Worm (Caenorhabditis elegans) whole organism, L3 larva: ENCODE data around the gene C17F4.7.

Source experiments
- R02D3.7 ChIP-seq: fragments of 150-350 bp; optimal IDR thresholded peaks from 2 replicates; lab custom pipeline; 2014; ENCODE audit warnings: missing biosample characterization, missing genetic modification characterization
- aly-2 ChIP-seq: fragments of 150-350 bp; optimal IDR thresholded peaks from 2 replicates; lab custom pipeline; 2014; ENCODE audit warnings: missing biosample characterization, missing genetic modification characterization
- ceh-82 ChIP-seq: fragments of 150-350 bp; optimal IDR thresholded peaks from 2 replicates; lab custom pipeline; 2014; ENCODE audit warnings: missing biosample characterization, missing genetic modification characterization
- mdl-1 ChIP-seq: fragments of 150-350 bp; optimal IDR thresholded peaks from 2 replicates; lab custom pipeline; 2014; ENCODE audit warnings: missing biosample characterization, missing genetic modification characterization
- nhr-67 ChIP-seq: fragments of 150-350 bp; optimal IDR thresholded peaks from 2 replicates; lab custom pipeline; 2014; ENCODE audit warnings: missing biosample characterization, missing genetic modification characterization
- nhr-77 ChIP-seq: fragments of 150-350 bp; optimal IDR thresholded peaks from 2 replicates; lab custom pipeline; 2014; ENCODE audit warnings: missing biosample characterization, missing genetic modification characterization
- skn-1 ChIP-seq: fragments of 150-350 bp; optimal IDR thresholded peaks from 2 replicates; lab custom pipeline; 2014; ENCODE audit warnings: missing biosample characterization, missing genetic modification characterization
- snpc-4 ChIP-seq: fragments of 150-350 bp; optimal IDR thresholded peaks from 2 replicates; lab custom pipeline; 2014; ENCODE audit warnings: missing biosample characterization, missing genetic modification characterization
- zag-1 ChIP-seq: fragments of 150-350 bp; optimal IDR thresholded peaks from 2 replicates; lab custom pipeline; 2014; ENCODE audit warnings: missing biosample characterization, missing genetic modification characterization

ce11 chrII:3249406-3249805 is 3.6 kb upstream of the C17F4.7 start, which contains the start of gene clec-124:
- TF ChIP-seq nhr-67 (tag; lab: Kevin White, UChicago), result no peak
- no peak for TF ChIP-seq snpc-4 (tag; lab: Kevin White, UChicago)
- no peak for TF ChIP-seq ceh-82 (tag; lab: Kevin White, UChicago)
- no peak for TF ChIP-seq zag-1 (tag; lab: Kevin White, UChicago)
- TF ChIP-seq R02D3.7 (tag; lab: Kevin White, UChicago), result no peak
- no peak for TF ChIP-seq nhr-77 (tag; lab: Kevin White, UChicago)
- no peak for TF ChIP-seq aly-2 (tag; lab: Kevin White, UChicago)
- TF ChIP-seq skn-1, result no peak
- no peak for TF ChIP-seq mdl-1
